Fruit fly (Drosophila melanogaster) S2 (cell line): ENCODE results near the gene CG6067.

Experiments used
- CG8478 ChIP-seq: fragments of >200 bp; optimal IDR thresholded peaks from 2 replicates; lab custom pipeline; 2018
- CTCF ChIP-seq, 2 experiments: fragments of >200 bp; optimal IDR thresholded peaks; 2 replicates each; lab custom pipeline; 2018

DNA sequence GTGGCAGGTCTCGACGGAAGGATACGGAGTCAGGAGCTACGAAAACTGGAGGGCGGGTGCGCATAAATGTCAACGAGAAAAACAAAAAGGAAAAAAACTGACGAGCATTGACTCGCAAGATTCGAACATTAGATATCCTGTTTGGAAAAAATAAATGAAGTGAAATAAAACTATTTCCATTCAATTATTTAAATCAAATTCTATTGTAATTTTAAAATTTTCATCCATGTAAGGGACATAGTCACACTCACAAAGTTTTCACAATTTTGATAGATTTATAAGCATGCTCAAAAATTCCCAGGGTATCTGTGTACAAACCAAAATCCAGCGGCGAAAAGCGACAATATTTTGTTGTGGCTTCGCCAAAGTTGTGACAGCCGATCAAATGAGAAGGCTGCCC is 40.5 kb downstream of the CG6067 start:
- TF ChIP-seq CG8478 (no peak), CTCF (optimal IDR thresholded peaks at IDR 0.05; lab: Kevin White, UChicago) (no peak)
